Worm (Caenorhabditis elegans): ENCODE data around the gene skr-14.

Gene skr-14

ce11 chrV:4411714-4412113, 9.7 kb downstream of the skr-14 start, which contains the start of gene Y47D7A.17:
TSS of gene Y47D7A.17 (minus strand) at chrV:4411814.
- TF ChIP-seq ztf-4 (tag; optimal IDR thresholded peaks at IDR 0.05) (no peak), ceh-82 (tag; optimal IDR thresholded peaks at IDR 0.05) (no peak), unc-130 (tag; optimal IDR thresholded peaks at IDR 0.05) (no peak), nhr-71 (tag; optimal IDR thresholded peaks at IDR 0.05) (no peak), ces-1 (GFP tag; optimal IDR thresholded peaks at IDR 0.05) (no peak), vab-15 (tag; optimal IDR thresholded peaks at IDR 0.05) (no peak), grh-1 (GFP tag; IDR thresholded peaks at IDR 0.05) (no peak), egl-27 (tag; optimal IDR thresholded peaks at IDR 0.05) (no peak), ztf-11 (tag; optimal IDR thresholded peaks at IDR 0.05) (no peak), mab-9 (GFP tag; IDR thresholded peaks at IDR 0.05) (no peak), mep-1 (tag; optimal IDR thresholded peaks at IDR 0.05) (no peak), snpc-4 (tag; optimal IDR thresholded peaks at IDR 0.05) (no peak), zip-4 (GFP tag; optimal IDR thresholded peaks at IDR 0.05) (no peak), dsc-1 (tag; optimal IDR thresholded peaks at IDR 0.05) (no peak), mdl-1 (tag; optimal IDR thresholded peaks at IDR 0.05) (no peak), nhr-19 (GFP tag; conservative IDR thresholded peaks at IDR 0.05) (no peak)

- TF ChIP-seq ets-5 (GFP tag; IDR thresholded peaks at IDR 0.05) = no peak
Measured at ce11 chrV:4410643-4411042, 10.7 kb downstream of the skr-14 start, which contains the start of gene Y47D7A.3. TSS of gene Y47D7A.3 (plus strand) at chrV:4410943.

ce11 chrV:4407519-4407918, 13.9 kb downstream of the skr-14 start, which contains the start of gene nhr-118:
TSS of gene nhr-118 (plus strand) at chrV:4407819.
- TF ChIP-seq jun-1 (tag; optimal IDR thresholded peaks at IDR 0.05) (no peak), nhr-11 (tag; optimal IDR thresholded peaks at IDR 0.05) (no peak), ama-1 (optimal IDR thresholded peaks at IDR 0.05) (no peak), mab-9 (GFP tag; IDR thresholded peaks at IDR 0.05) (no peak), dsc-1 (tag; optimal IDR thresholded peaks at IDR 0.05) (no peak), elt-3 (tag; optimal IDR thresholded peaks at IDR 0.05) (no peak), ceh-88 (GFP tag; IDR thresholded peaks at IDR 0.05) (no peak), mep-1 (tag; optimal IDR thresholded peaks at IDR 0.05) (no peak), mef-2 (tag; optimal IDR thresholded peaks at IDR 0.05) (no peak), ces-1 (GFP tag; optimal IDR thresholded peaks at IDR 0.05) (no peak), sox-4 (tag; optimal IDR thresholded peaks at IDR 0.05) (no peak), egl-13 (tag; optimal IDR thresholded peaks at IDR 0.05) (no peak), dpl-1 (GFP tag; optimal IDR thresholded peaks at IDR 0.05) (no peak), nhr-19 (GFP tag; conservative IDR thresholded peaks at IDR 0.05) (no peak), grh-1 (GFP tag; IDR thresholded peaks at IDR 0.05) (no peak), irx-1 (tag; optimal IDR thresholded peaks at IDR 0.05) (no peak), nhr-85 (tag) (no peak), lin-15B (tag; optimal IDR thresholded peaks at IDR 0.05) (no peak), skn-1 (tag; optimal IDR thresholded peaks at IDR 0.05) (no peak), ceh-63 (GFP tag; optimal IDR thresholded peaks at IDR 0.05) (no peak)

- no peak for TF ChIP-seq unc-130 (tag; optimal IDR thresholded peaks at IDR 0.05)
- no peak for TF ChIP-seq ceh-63 (GFP tag; optimal IDR thresholded peaks at IDR 0.05)
- TF ChIP-seq unc-98 (GFP tag; IDR thresholded peaks at IDR 0.05) = no peak
- TF ChIP-seq nhr-71 (tag; optimal IDR thresholded peaks at IDR 0.05) = no peak
- no peak for TF ChIP-seq isw-1 (GFP tag; IDR thresholded peaks at IDR 0.05)
- TF ChIP-seq alr-1 (tag; optimal IDR thresholded peaks at IDR 0.05; ENCODE audit: borderline replicate concordance) = no peak
- no peak for TF ChIP-seq unc-30 (tag; optimal IDR thresholded peaks at IDR 0.05)
- no peak for TF ChIP-seq dpl-1 (GFP tag; optimal IDR thresholded peaks at IDR 0.05)
- TF ChIP-seq efl-3 (GFP tag; optimal IDR thresholded peaks at IDR 0.05) = no peak
- no peak for TF ChIP-seq C34B4.2 (tag; optimal IDR thresholded peaks at IDR 0.05)
Measured at ce11 chrV:4401865-4402264, 19.5 kb downstream of the skr-14 start, which contains the start of gene F13A2.5. TSS of gene F13A2.5 (minus strand) at chrV:4401965.

Measured in whole organism, L1 larva.